Worm (Caenorhabditis elegans) whole organism, L4 larva: Measurements from ENCODE around the gene sma-6.

Source experiments
- D1046.2 ChIP-seq: fragments of 200-800 bp; sonication (Bioruptor generic); IDR thresholded peaks from 2 replicates; pipeline ENCODE4 v1.3.6; 2022; ENCODE audit warnings: missing genetic modification characterization, missing compliant biosample characterization
- R02D3.7 ChIP-seq: fragments of 150-350 bp; sonication (generic microtip); optimal IDR thresholded peaks from 3 replicates; lab custom pipeline; 2014; ENCODE audit warnings: missing biosample characterization, missing genetic modification characterization
- T20F7.1 ChIP-seq: fragments of 200-800 bp; sonication (Bioruptor generic); optimal IDR thresholded peaks from 2 replicates; lab custom pipeline; 2018; ENCODE audit warnings: mild to moderate bottlenecking, missing genetic modification characterization, missing compliant biosample characterization
- T26A8.4 ChIP-seq: fragments of 200-800 bp; sonication (Bioruptor generic); IDR thresholded peaks from 2 replicates; pipeline ENCODE4 v1.3.6; 2022; ENCODE audit warnings: missing genetic modification characterization, missing compliant biosample characterization
- Y105C5A.15 ChIP-seq: fragments of 200-800 bp; sonication (Bioruptor generic); IDR thresholded peaks from 2 replicates; pipeline ENCODE4 v1.3.6; 2022; ENCODE audit warnings: missing genetic modification characterization, missing compliant biosample characterization
- Y48G9A.11 ChIP-seq: fragments of 200-800 bp; sonication (Bioruptor generic); IDR thresholded peaks from 2 replicates; pipeline ENCODE4 v1.3.6; 2022; ENCODE audit warnings: missing genetic modification reagents, missing genetic modification characterization, missing compliant biosample characterization
- Y75B8A.6 ChIP-seq: fragments of 200-800 bp; sonication (Bioruptor generic); IDR thresholded peaks from 2 replicates; pipeline ENCODE4 v1.3.6; 2022; ENCODE audit warnings: missing genetic modification reagents, missing genetic modification characterization, missing compliant biosample characterization
- ZK337.2 ChIP-seq: fragments of 200-800 bp; sonication (Bioruptor generic); IDR thresholded peaks from 2 replicates; pipeline ENCODE4 v1.3.6; 2022; ENCODE audit warnings: missing genetic modification reagents, missing genetic modification characterization, missing compliant biosample characterization
- aha-1 ChIP-seq: fragments of 150-350 bp; peaks from one replicate; lab custom pipeline; 2014; ENCODE audit warnings: missing biosample characterization, missing genetic modification characterization
- arid-1 ChIP-seq: fragments of 200-800 bp; sonication (Bioruptor generic); conservative IDR thresholded peaks from 2 replicates; pipeline ENCODE4 v1.3.6; 2022; ENCODE audit warnings: missing genetic modification reagents, missing genetic modification characterization, missing compliant biosample characterization
- ceh-28 ChIP-seq: fragments of 150-350 bp; optimal IDR thresholded peaks from 2 replicates; lab custom pipeline; 2014; ENCODE audit warnings: missing biosample characterization, missing genetic modification reagents, missing genetic modification characterization
- ces-1 ChIP-seq: fragments of 150-350 bp; sonication (generic microtip); optimal IDR thresholded peaks from 4 replicates; lab custom pipeline; 2014; ENCODE audit warnings: missing biosample characterization, missing genetic modification reagents, missing genetic modification characterization
- daf-12 ChIP-seq: fragments of 150-350 bp; optimal IDR thresholded peaks from 2 replicates; lab custom pipeline; 2014; ENCODE audit warnings: missing biosample characterization, missing genetic modification reagents, missing genetic modification characterization
- daf-19 ChIP-seq: fragments of 200-800 bp; sonication (Bioruptor generic); conservative IDR thresholded peaks from 2 replicates; pipeline ENCODE4 v1.3.6; 2022; ENCODE audit warnings: missing genetic modification characterization, missing compliant biosample characterization
- dmd-6 ChIP-seq: fragments of 200-800 bp; sonication (Bioruptor generic); IDR thresholded peaks from 2 replicates; pipeline ENCODE4 v1.3.6; 2022; ENCODE audit warnings: missing genetic modification reagents, missing genetic modification characterization, missing compliant biosample characterization
- dmd-8 ChIP-seq: fragments of 200-800 bp; sonication (Bioruptor generic); IDR thresholded peaks from 2 replicates; pipeline ENCODE4 v1.3.6; 2022; ENCODE audit warnings: missing genetic modification characterization, missing compliant biosample characterization
- dpl-1 ChIP-seq: fragments of 150-350 bp; optimal IDR thresholded peaks from 2 replicates; lab custom pipeline; 2014; ENCODE audit warnings: missing biosample characterization, missing genetic modification reagents, missing genetic modification characterization
- duxl-1 ChIP-seq: sonication (generic microtip); optimal IDR thresholded peaks from 2 replicates; lab custom pipeline; 2016; ENCODE audit warnings: mild to moderate bottlenecking, missing genetic modification characterization, moderate library complexity, missing compliant biosample characterization; ENCODE audit not compliant: poor library complexity
- dve-1 ChIP-seq: sonication (generic microtip); optimal IDR thresholded peaks from 2 replicates; lab custom pipeline; 2017; ENCODE audit warnings: antibody characterized with exemption, mild to moderate bottlenecking, missing genetic modification characterization, missing compliant biosample characterization; ENCODE audit not compliant: insufficient read depth
- fkh-10 ChIP-seq: fragments of 150-350 bp; optimal IDR thresholded peaks from 2 replicates; lab custom pipeline; 2014; ENCODE audit warnings: missing biosample characterization, missing genetic modification reagents, missing genetic modification characterization
- hif-1 ChIP-seq, 2 experiments: sonication (generic microtip); optimal IDR thresholded peaks; 2 replicates each; lab custom pipeline; 2016 to 2017; ENCODE audit warnings: missing compliant biosample characterization in 2 of 2, missing genetic modification characterization in 2 of 2, missing genetic modification reagents in 2 of 2, missing genotype in 2 of 2, mild to moderate bottlenecking in 1 of 2
- hlh-11 ChIP-seq: fragments of 200-800 bp; sonication (Bioruptor generic); optimal IDR thresholded peaks from 2 replicates; lab custom pipeline; 2018; ENCODE audit warnings: mild to moderate bottlenecking, missing genetic modification characterization, missing compliant biosample characterization
- hlh-30 ChIP-seq: sonication (generic microtip); optimal IDR thresholded peaks from 2 replicates; lab custom pipeline; 2017; ENCODE audit warnings: antibody characterized with exemption, mild to moderate bottlenecking, missing genetic modification characterization, missing compliant biosample characterization; ENCODE audit not compliant: insufficient read depth
- hmg-1.1 ChIP-seq: fragments of 200-800 bp; sonication (Bioruptor generic); IDR thresholded peaks from 2 replicates; pipeline ENCODE4 v1.3.6; 2022; ENCODE audit warnings: missing genetic modification reagents, missing genetic modification characterization, missing compliant biosample characterization
- jun-1 ChIP-seq: fragments of 150-350 bp; optimal IDR thresholded peaks from 2 replicates; lab custom pipeline; 2014; ENCODE audit warnings: missing biosample characterization, missing genetic modification reagents, missing genetic modification characterization
- lim-7 ChIP-seq: fragments of 200-800 bp; sonication (Bioruptor generic); IDR thresholded peaks from 2 replicates; pipeline ENCODE4 v1.3.6; 2022; ENCODE audit warnings: missing genetic modification characterization, missing compliant biosample characterization
- lin-13 ChIP-seq: fragments of 150-350 bp; optimal IDR thresholded peaks from 2 replicates; lab custom pipeline; 2014; ENCODE audit warnings: missing biosample characterization, missing genetic modification reagents, missing genetic modification characterization
- lin-29 ChIP-seq: fragments of 200-800 bp; sonication (Bioruptor generic); IDR thresholded peaks from 2 replicates; pipeline ENCODE4 v1.3.6; 2022; ENCODE audit warnings: missing genetic modification reagents, missing genetic modification characterization, missing compliant biosample characterization
- lin-38 ChIP-seq: fragments of 200-800 bp; sonication (Bioruptor generic); IDR thresholded peaks from 2 replicates; pipeline ENCODE4 v1.3.6; 2022; ENCODE audit warnings: missing genetic modification reagents, missing genetic modification characterization, missing compliant biosample characterization
- lin-39 ChIP-seq: fragments of 150-350 bp; optimal IDR thresholded peaks from 2 replicates; lab custom pipeline; 2014; ENCODE audit warnings: missing biosample characterization, missing genetic modification reagents, missing genetic modification characterization
- lir-3 ChIP-seq: sonication (generic microtip); optimal IDR thresholded peaks from 2 replicates; lab custom pipeline; 2016; ENCODE audit warnings: mild to moderate bottlenecking, missing genetic modification characterization, missing compliant biosample characterization
- lsy-2 ChIP-seq, 2 experiments: fragments of 150-350 bp in 1 of 2; sonication (generic microtip) in 1 of 2; optimal IDR thresholded peaks; 2 replicates each; lab custom pipeline; 2014 to 2017; ENCODE audit warnings: missing biosample characterization in 2 of 2, missing genetic modification characterization in 2 of 2
- mes-2 ChIP-seq: sonication (generic microtip); optimal IDR thresholded peaks from 2 replicates; lab custom pipeline; 2016; ENCODE audit warnings: missing genotype, mild to moderate bottlenecking, missing genetic modification characterization, missing compliant biosample characterization; ENCODE audit not compliant: poor library complexity, severe bottlenecking
- mxl-3 ChIP-seq: fragments of 200-800 bp; sonication (Bioruptor generic); optimal IDR thresholded peaks from 2 replicates; lab custom pipeline; 2018; ENCODE audit warnings: mild to moderate bottlenecking, missing genetic modification characterization, missing compliant biosample characterization
- nhr-11 ChIP-seq: fragments of 150-350 bp; optimal IDR thresholded peaks from 2 replicates; lab custom pipeline; 2014; ENCODE audit warnings: missing biosample characterization, missing genetic modification characterization
- nhr-237 ChIP-seq: sonication (generic microtip); optimal IDR thresholded peaks from 2 replicates; lab custom pipeline; 2017; ENCODE audit warnings: missing biosample characterization, missing genetic modification characterization
- nhr-25 ChIP-seq: sonication (generic microtip); optimal IDR thresholded peaks from 2 replicates; lab custom pipeline; 2017; ENCODE audit warnings: missing genetic modification characterization, mild to moderate bottlenecking, missing compliant biosample characterization, antibody characterized with exemption, moderate library complexity, borderline replicate concordance; ENCODE audit not compliant: insufficient read depth
- nhr-28 ChIP-seq: fragments of 150-350 bp; optimal IDR thresholded peaks from 2 replicates; lab custom pipeline; 2014; ENCODE audit warnings: missing biosample characterization, missing genetic modification characterization
- nhr-77 ChIP-seq: fragments of 150-350 bp; optimal IDR thresholded peaks from 2 replicates; lab custom pipeline; 2014; ENCODE audit warnings: missing biosample characterization, missing genetic modification characterization
- rbr-2 ChIP-seq: sonication (generic microtip); optimal IDR thresholded peaks from 2 replicates; lab custom pipeline; 2016; ENCODE audit warnings: missing genotype, missing genetic modification characterization, missing compliant biosample characterization
- saeg-2 ChIP-seq: fragments of 200-800 bp; sonication (Bioruptor generic); IDR thresholded peaks from 2 replicates; pipeline ENCODE4 v1.3.6; 2022; ENCODE audit warnings: missing genetic modification reagents, missing genetic modification characterization, missing compliant biosample characterization
- sdz-12 ChIP-seq: fragments of 200-800 bp; sonication (Bioruptor generic); optimal IDR thresholded peaks from 2 replicates; lab custom pipeline; 2018; ENCODE audit warnings: mild to moderate bottlenecking, missing genetic modification characterization, missing compliant biosample characterization
- skn-1 ChIP-seq: fragments of 150-350 bp; optimal IDR thresholded peaks from 2 replicates; lab custom pipeline; 2014; ENCODE audit warnings: missing biosample characterization, missing genetic modification characterization
- unc-130 ChIP-seq: sonication (generic microtip); optimal IDR thresholded peaks from 2 replicates; lab custom pipeline; 2016; ENCODE audit warnings: missing genetic modification reagents, missing genetic modification characterization, missing compliant biosample characterization
- unc-62 ChIP-seq, 3 experiments: fragments of 150-350 bp in 1 of 3; sonication (generic microtip); optimal IDR thresholded peaks in 2 of 3; peaks in 1 of 3; 1 replicate in 1 of 3; 2 replicates in 2 of 3; lab custom pipeline; 2014 to 2017; ENCODE audit warnings: missing biosample characterization in 3 of 3, missing genetic modification characterization in 3 of 3, missing genetic modification reagents in 3 of 3, missing genotype in 1 of 3
- zip-11 ChIP-seq: fragments of 200-800 bp; sonication (Bioruptor generic); IDR thresholded peaks from 2 replicates; pipeline ENCODE4 v1.3.6; 2022; ENCODE audit warnings: missing genetic modification characterization, missing compliant biosample characterization

sma-6 gene

DNA sequence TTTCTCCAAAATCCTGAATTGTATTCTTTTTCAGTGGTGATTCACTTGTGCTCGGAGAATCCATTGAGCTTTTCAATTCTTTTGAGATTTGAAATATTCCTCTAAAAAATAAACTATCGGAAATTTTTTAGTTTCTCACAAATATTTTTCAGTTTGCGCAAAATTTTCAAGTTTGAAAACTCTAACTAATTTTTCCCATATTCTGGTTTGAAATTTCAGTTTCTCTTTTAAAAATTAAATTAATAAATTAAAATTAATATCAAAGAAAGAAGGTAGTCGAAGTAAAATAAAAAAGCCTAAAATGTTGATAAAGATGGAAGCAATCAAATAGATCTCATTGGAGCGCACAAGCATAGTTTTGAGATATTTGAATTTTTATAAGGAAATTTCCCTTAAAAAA lies 27.6 kb downstream of the sma-6 start, which contains the start of gene C32D5.10:
C32D5.10 (minus strand) TSS at position 101 of the 400 bp plus-strand sequence.
- no peak for TF ChIP-seq ces-1
- no peak for TF ChIP-seq zip-11
- no peak for TF ChIP-seq lim-7 (GFP tag; lab: Robert Waterston, UW)
- TF ChIP-seq lin-39 (tag; lab: Kevin White, UChicago) = no peak
- no peak for TF ChIP-seq R02D3.7 (tag; lab: Kevin White, UChicago)

ce11 chrII:6355396-6356346 lies 31.4 kb downstream of the sma-6 start, which contains the start of gene C32D5.11:
Gene C32D5.11 (minus strand): TSS chrII:6355446.
- TF ChIP-seq duxl-1 (tag; lab: Kevin White, UChicago) (peak; percentile 66), unc-130 (GFP tag; lab: Kevin White, UChicago) (peak; percentile 40), jun-1 (tag; lab: Kevin White, UChicago) (no peak), saeg-2 (GFP tag; lab: Robert Waterston, UW) (no peak), skn-1 (tag; lab: Kevin White, UChicago) (no peak), ceh-28 (peak; percentile 34), hif-1 (tag; optimal IDR thresholded peaks at IDR 0.05; lab: Kevin White, UChicago) (peak in 1 of 2 experiments; percentile 43), ZK337.2 (GFP tag; lab: Robert Waterston, UW) (0 out of 2 replicates have a peak, but pooled peaks have one; percentile 8), nhr-28 (peak; percentile 70), D1046.2 (GFP tag; lab: Robert Waterston, UW) (no peak), T26A8.4 (GFP tag; lab: Robert Waterston, UW) (peak; percentile 55), dpl-1 (peak; percentile 67), fkh-10 (GFP tag; lab: Kevin White, UChicago) (peak; percentile 29), mxl-3 (GFP tag; lab: Kevin White, UChicago) (peak; percentile 42), dmd-6 (GFP tag; lab: Robert Waterston, UW) (peak; percentile 55), nhr-25 (tag; lab: Kevin White, UChicago) (peak; percentile 14), lin-39 (tag; lab: Kevin White, UChicago) (no peak), hlh-11 (tag; lab: Kevin White, UChicago) (peak; percentile 75), arid-1 (no peak; the same call in 1 of the 2 replicates), rbr-2 (tag; lab: Kevin White, UChicago) (peak; percentile 69), Y75B8A.6 (GFP tag; lab: Robert Waterston, UW) (no peak), nhr-237 (tag; lab: Kevin White, UChicago) (no peak), mes-2 (tag; lab: Kevin White, UChicago) (peak; percentile 88), dmd-8 (GFP tag; lab: Robert Waterston, UW) (no peak), T20F7.1 (peak; percentile 44), lir-3 (no peak), daf-19 (GFP tag; lab: Robert Waterston, UW) (no peak), daf-12 (no peak), nhr-77 (peak; percentile 30), sdz-12 (GFP tag; lab: Kevin White, UChicago) (no peak), Y48G9A.11 (no peak), lsy-2 (tag; optimal IDR thresholded peaks at IDR 0.05; lab: Kevin White, UChicago) (peak in 1 of 2 experiments; percentile 87), unc-62 (GFP tag; optimal IDR thresholded peaks at IDR 0.05 in 1 of 2; lab: Kevin White, UChicago) (no peak), unc-62 (tag; optimal IDR thresholded peaks at IDR 0.05; lab: Kevin White, UChicago) (no peak), dve-1 (tag; lab: Kevin White, UChicago) (peak; percentile 61), aha-1 (tag; lab: Kevin White, UChicago) (peak; percentile 96), lin-29 (no peak), Y105C5A.15 (GFP tag; lab: Robert Waterston, UW) (no peak), hmg-1.1 (GFP tag; lab: Robert Waterston, UW) (peak; percentile 61; the same call in 1 of the 2 replicates), nhr-11 (peak; percentile 60), lin-38 (GFP tag; lab: Robert Waterston, UW) (peak; percentile 65), hlh-30 (tag; lab: Kevin White, UChicago) (peak; percentile 82), lin-13 (GFP tag; lab: Kevin White, UChicago) (peak; percentile 66)
